Fruit fly (Drosophila melanogaster) whole organism, embryonic: Measurements from ENCODE around the gene CG42296.

Experiments
- Ada2b ChIP-seq: fragments of 200-800 bp; sonication (Bioruptor generic); IDR thresholded peaks from 2 replicates; pipeline ENCODE4 v1.3.6; 2022; ENCODE audit warnings: missing biosample characterization, missing genetic modification characterization
- Bgb ChIP-seq: fragments of 200-800 bp; sonication (Bioruptor generic); IDR thresholded peaks from 2 replicates; pipeline ENCODE4 v1.3.6; 2022; ENCODE audit warnings: missing biosample characterization, missing genetic modification characterization; ENCODE audit not compliant: partially characterized antibody
- CG12219 ChIP-seq: fragments of 200-800 bp; sonication (Bioruptor generic); optimal IDR thresholded peaks from 3 replicates; lab custom pipeline; 2018; ENCODE audit warnings: missing biosample characterization, mild to moderate bottlenecking, missing genetic modification characterization
- CG13424 ChIP-seq: fragments of 200-800 bp; sonication (Bioruptor generic); optimal IDR thresholded peaks from 2 replicates; lab custom pipeline; 2019; ENCODE audit warnings: missing biosample characterization, mild to moderate bottlenecking, missing genetic modification characterization, moderate library complexity
- CG14441 ChIP-seq: fragments of 200-800 bp; sonication (Bioruptor generic); IDR thresholded peaks from 2 replicates; pipeline ENCODE4 v1.3.6; 2022; ENCODE audit warnings: missing biosample characterization, missing genetic modification characterization
- CG14860 ChIP-seq: fragments of 200-800 bp; sonication (Bioruptor generic); IDR thresholded peaks from 3 replicates; pipeline ENCODE4 v1.3.6; 2022; ENCODE audit warnings: missing biosample characterization, missing genetic modification characterization; ENCODE audit not compliant: partially characterized antibody
- CG16813 ChIP-seq: fragments of 200-800 bp; sonication (Bioruptor generic); IDR thresholded peaks from 3 replicates; pipeline ENCODE4 v1.3.6; 2022; ENCODE audit warnings: missing biosample characterization, missing genetic modification characterization; ENCODE audit not compliant: partially characterized antibody
- CG17328 ChIP-seq: fragments of 200-800 bp; sonication (Bioruptor generic); IDR thresholded peaks from 2 replicates; pipeline ENCODE4 v1.3.6; 2022; ENCODE audit warnings: missing biosample characterization, missing genetic modification characterization
- CG2116 ChIP-seq: fragments of 200-800 bp; sonication (Bioruptor generic); optimal IDR thresholded peaks from 3 replicates; lab custom pipeline; 2018; ENCODE audit warnings: missing biosample characterization, mild to moderate bottlenecking, missing genetic modification characterization
- CG42726 ChIP-seq: fragments of 200-800 bp; sonication (Bioruptor generic); IDR thresholded peaks from 2 replicates; pipeline ENCODE4 v1.3.6; 2022; ENCODE audit warnings: missing biosample characterization, missing genetic modification characterization; ENCODE audit not compliant: partially characterized antibody
- CG4730 ChIP-seq: fragments of 200-800 bp; sonication (Bioruptor generic); IDR thresholded peaks from 2 replicates; pipeline ENCODE4 v1.3.6; 2022; ENCODE audit warnings: missing biosample characterization, missing genetic modification characterization
- CG4820 ChIP-seq: fragments of 200-800 bp; sonication (Bioruptor generic); optimal IDR thresholded peaks from 3 replicates; lab custom pipeline; 2016; ENCODE audit warnings: missing biosample characterization, missing genetic modification characterization
- CG6791 ChIP-seq: fragments of 200-800 bp; sonication (Bioruptor generic); IDR thresholded peaks from 3 replicates; pipeline ENCODE4 v1.3.6; 2022; ENCODE audit warnings: missing biosample characterization, missing genetic modification characterization; ENCODE audit not compliant: partially characterized antibody
- CG7271 ChIP-seq: fragments of 200-800 bp; sonication (Bioruptor generic); optimal IDR thresholded peaks from 2 replicates; lab custom pipeline; 2018; ENCODE audit warnings: missing biosample characterization, mild to moderate bottlenecking, missing genetic modification characterization, moderate library complexity
- CG7786 ChIP-seq: fragments of 200-800 bp; sonication (Bioruptor generic); optimal IDR thresholded peaks from 2 replicates; lab custom pipeline; 2016; ENCODE audit warnings: missing biosample characterization, missing genetic modification characterization
- CG7839 ChIP-seq: fragments of 200-800 bp; sonication (Bioruptor generic); optimal IDR thresholded peaks from 3 replicates; lab custom pipeline; 2018; ENCODE audit warnings: missing biosample characterization, mild to moderate bottlenecking, missing genetic modification characterization, moderate library complexity
- CG8388 ChIP-seq: fragments of 200-800 bp; sonication (Bioruptor generic); optimal IDR thresholded peaks from 2 replicates; lab custom pipeline; 2019; ENCODE audit warnings: missing biosample characterization, mild to moderate bottlenecking, missing genetic modification characterization, moderate library complexity
- Deaf1 ChIP-seq: fragments of 200-800 bp; optimal IDR thresholded peaks from 3 replicates; lab custom pipeline; 2019; ENCODE audit warnings: missing biosample characterization, mild to moderate bottlenecking, missing genetic modification characterization, moderate library complexity
- Dfd ChIP-seq, 2 experiments: fragments of >200 bp; optimal IDR thresholded peaks; 2 replicates each; lab custom pipeline; 2017; ENCODE audit warnings: missing biosample characterization in 2 of 2, missing genetic modification characterization in 2 of 2
- Ets97D ChIP-seq: fragments of 200-800 bp; sonication (Bioruptor generic); optimal IDR thresholded peaks from 3 replicates; lab custom pipeline; 2016; ENCODE audit warnings: missing biosample characterization, missing genetic modification characterization
- HLH54F ChIP-seq: fragments of 200-800 bp; sonication (Bioruptor generic); optimal IDR thresholded peaks from 3 replicates; lab custom pipeline; 2016; ENCODE audit warnings: missing biosample characterization, missing genetic modification characterization
- Kr ChIP-seq: fragments of 200-800 bp; sonication (Bioruptor generic); optimal IDR thresholded peaks from 2 replicates; lab custom pipeline; 2017; ENCODE audit warnings: missing biosample characterization, mild to moderate bottlenecking, missing genetic modification characterization
- NFAT ChIP-seq: fragments of 200-800 bp; sonication (Bioruptor generic); IDR thresholded peaks from 2 replicates; pipeline ENCODE4 v1.3.6; 2022; ENCODE audit warnings: missing biosample characterization, missing genetic modification characterization
- Neu2 ChIP-seq: fragments of 200-800 bp; sonication (Bioruptor generic); optimal IDR thresholded peaks from 3 replicates; lab custom pipeline; 2016; ENCODE audit warnings: missing biosample characterization, missing genetic modification characterization, borderline replicate concordance
- Pdp1 ChIP-seq, 2 experiments: fragments of 200-800 bp; sonication (Bioruptor generic); optimal IDR thresholded peaks; 3 replicates each; lab custom pipeline; 2016; ENCODE audit warnings: missing biosample characterization in 2 of 2, missing genetic modification characterization in 2 of 2, mild to moderate bottlenecking in 1 of 2, moderate library complexity in 1 of 2
- aop ChIP-seq: fragments of 200-800 bp; sonication (Bioruptor generic); IDR thresholded peaks from 2 replicates; pipeline ENCODE4 v1.3.6; 2022; ENCODE audit warnings: missing biosample characterization, missing genetic modification characterization
- caup ChIP-seq: fragments of 200-800 bp; sonication (Bioruptor generic); optimal IDR thresholded peaks from 3 replicates; lab custom pipeline; 2017; ENCODE audit warnings: missing biosample characterization, mild to moderate bottlenecking, missing genetic modification characterization, moderate library complexity; ENCODE audit not compliant: severe bottlenecking
- crc ChIP-seq: fragments of 200-800 bp; sonication (Bioruptor generic); optimal IDR thresholded peaks from 2 replicates; lab custom pipeline; 2016; ENCODE audit warnings: missing biosample characterization, missing genetic modification characterization
- disco-r ChIP-seq: fragments of 200-800 bp; sonication (Bioruptor generic); optimal IDR thresholded peaks from 2 replicates; lab custom pipeline; 2016; ENCODE audit warnings: missing biosample characterization, missing genetic modification characterization
- fd96Cb ChIP-seq: fragments of 200-800 bp; sonication (Bioruptor generic); optimal IDR thresholded peaks from 2 replicates; lab custom pipeline; 2018; ENCODE audit warnings: missing biosample characterization, mild to moderate bottlenecking, missing genetic modification characterization, moderate library complexity
- gcm2 ChIP-seq: fragments of 200-800 bp; sonication (Bioruptor generic); optimal IDR thresholded peaks from 2 replicates; lab custom pipeline; 2016; ENCODE audit warnings: missing biosample characterization, missing genetic modification characterization
- hkb ChIP-seq, 2 experiments: fragments of 200-800 bp in 1 of 2; fragments of >200 bp in 1 of 2; sonication (Bioruptor generic) in 1 of 2; IDR thresholded peaks in 1 of 2; optimal IDR thresholded peaks in 1 of 2; 2 replicates each; pipeline versions ENCODE4 v1.3.6 to Lab custom; 2017 to 2022; ENCODE audit warnings: missing biosample characterization in 1 of 2, missing genetic modification characterization in 1 of 2
- kah ChIP-seq: fragments of 200-800 bp; sonication (Bioruptor generic); optimal IDR thresholded peaks from 2 replicates; lab custom pipeline; 2018; ENCODE audit warnings: missing biosample characterization, mild to moderate bottlenecking, missing genetic modification characterization
- knrl ChIP-seq: fragments of 200-800 bp; sonication (Bioruptor generic); IDR thresholded peaks from 3 replicates; pipeline ENCODE4 v1.3.6; 2022; ENCODE audit warnings: missing biosample characterization, missing genetic modification characterization; ENCODE audit not compliant: partially characterized antibody
- onecut ChIP-seq: fragments of 200-800 bp; sonication (Bioruptor generic); IDR thresholded peaks from 2 replicates; pipeline ENCODE4 v1.3.6; 2022; ENCODE audit warnings: missing biosample characterization, missing genetic modification characterization
- pan ChIP-seq, 4 experiments: fragments of >200 bp in 3 of 4; fragments of 200-800 bp in 1 of 4; sonication (Bioruptor generic) in 1 of 4; optimal IDR thresholded peaks in 3 of 4; IDR thresholded peaks in 1 of 4; 2 replicates each; pipeline versions ENCODE4 v1.3.6 to Lab custom; 2017 to 2022; ENCODE audit warnings: missing biosample characterization in 2 of 4, missing genetic modification characterization in 2 of 4, mixed read lengths in 1 of 4
- scrt ChIP-seq: fragments of 200-800 bp; sonication (Bioruptor generic); optimal IDR thresholded peaks from 2 replicates; lab custom pipeline; 2018; ENCODE audit warnings: missing biosample characterization, mild to moderate bottlenecking, missing genetic modification characterization, moderate library complexity
- tna ChIP-seq: fragments of 200-800 bp; sonication (Bioruptor generic); IDR thresholded peaks from 2 replicates; pipeline ENCODE4 v1.3.6; 2022; ENCODE audit warnings: missing biosample characterization, missing genetic modification characterization; ENCODE audit not compliant: partially characterized antibody
- trem ChIP-seq: fragments of 200-800 bp; optimal IDR thresholded peaks from 3 replicates; lab custom pipeline; 2019; ENCODE audit warnings: missing biosample characterization, mild to moderate bottlenecking, missing genetic modification characterization, moderate library complexity
- vvl ChIP-seq: fragments of 200-800 bp; sonication (Bioruptor generic); IDR thresholded peaks from 2 replicates; pipeline ENCODE4 v1.3.6; 2022; ENCODE audit warnings: missing biosample characterization, missing genetic modification characterization
- yki ChIP-seq: fragments of >200 bp; optimal IDR thresholded peaks from 3 replicates; lab custom pipeline; 2018

The CG42296 gene

DNA sequence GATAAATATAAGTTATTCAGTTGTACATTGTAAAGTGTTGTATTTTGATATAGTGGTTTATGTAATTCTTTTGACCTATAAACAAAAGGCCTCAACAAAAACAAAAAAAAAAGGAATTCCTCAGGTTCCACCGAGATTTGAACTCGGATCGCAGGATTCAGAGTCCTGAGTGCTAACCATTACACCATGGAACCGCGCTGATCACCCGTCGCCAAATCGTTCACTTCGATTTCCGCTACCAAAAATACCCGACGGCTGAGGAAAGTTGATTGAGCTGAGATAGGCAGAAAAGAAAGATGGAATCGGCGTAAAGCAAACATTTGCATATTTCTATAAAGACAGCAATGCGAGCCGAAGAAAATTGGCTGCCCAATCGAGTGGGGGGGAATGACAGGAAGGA, 22.8 kb downstream of the CG42296 start (continued):
- TF ChIP-seq Bgb (GFP tag; lab: Robert Waterston, UW) (peak; percentile 56; the same call in 1 of the 2 replicates), CG16813 (GFP tag; lab: Robert Waterston, UW) (peak; percentile 78), gcm2 (GFP tag; lab: Kevin White, UChicago) (no peak), disco-r (GFP tag; lab: Kevin White, UChicago) (no peak), CG4820 (GFP tag; lab: Kevin White, UChicago) (no peak), hkb (optimal IDR thresholded peaks at IDR 0.05; lab: Kevin White, UChicago) (no peak), hkb (GFP tag; IDR thresholded peaks at IDR 0.05; lab: Robert Waterston, UW) (no peak), HLH54F (GFP tag; lab: Kevin White, UChicago) (no peak), knrl (peak; percentile 41; the same call in 1 of the 3 replicates), kah (no peak), CG7839 (tag; lab: Kevin White, UChicago) (no peak), fd96Cb (no peak), Ada2b (GFP tag; lab: Robert Waterston, UW) (no peak), CG4730 (GFP tag; lab: Robert Waterston, UW) (no peak), tna (GFP tag; lab: Robert Waterston, UW) (0 out of 2 replicates have a peak, but pooled peaks have one; percentile 7), CG13424 (tag; lab: Kevin White, UChicago) (no peak), NFAT (GFP tag; lab: Robert Waterston, UW) (no peak), vvl (GFP tag; lab: Robert Waterston, UW) (peak; percentile 8; the same call in 1 of the 2 replicates), CG7786 (GFP tag; lab: Kevin White, UChicago) (no peak), CG8388 (GFP tag; lab: Kevin White, UChicago) (no peak), CG14860 (0 out of 3 replicates have a peak, but pooled peaks have one; percentile 29), yki (lab: Kevin White, UChicago) (no peak), Pdp1 (GFP tag; optimal IDR thresholded peaks at IDR 0.05; lab: Kevin White, UChicago) (peak in 1 of 2 experiments; percentile 7), CG42726 (GFP tag; lab: Robert Waterston, UW) (peak; percentile 58), Neu2 (no peak), CG12219 (no peak), CG7271 (tag; lab: Kevin White, UChicago) (no peak), CG14441 (GFP tag; lab: Robert Waterston, UW) (no peak), aop (GFP tag; lab: Robert Waterston, UW) (no peak), caup (GFP tag; lab: Kevin White, UChicago) (no peak), trem (no peak)

DNA sequence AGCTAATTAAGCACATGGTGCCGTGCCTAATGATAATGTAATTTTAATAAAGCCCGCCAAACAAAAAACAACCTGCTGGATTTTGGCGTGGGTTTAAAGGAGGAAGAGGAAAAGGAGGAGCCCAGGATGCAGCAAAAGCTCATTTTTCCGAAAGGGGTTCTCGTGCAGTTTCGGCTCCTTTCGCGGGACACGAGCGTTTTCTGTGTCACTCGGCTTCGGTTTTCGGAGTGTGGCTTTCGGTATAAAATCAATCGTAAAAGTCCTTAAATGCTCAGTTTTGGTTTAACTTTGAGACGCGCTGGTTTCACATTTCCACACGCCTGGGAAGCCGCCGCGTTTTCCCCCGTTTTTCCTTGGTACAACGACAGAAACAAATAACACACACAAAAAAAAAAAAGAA, 24.4 kb downstream of the CG42296 start:
- TF ChIP-seq pan (optimal IDR thresholded peaks at IDR 0.05; lab: Kevin White, UChicago) (no peak), pan (GFP tag; optimal IDR thresholded peaks at IDR 0.05 in 1 of 2, IDR thresholded peaks at IDR 0.05 in 1 of 2) (no peak), Ets97D (GFP tag; lab: Kevin White, UChicago) (no peak), CG2116 (GFP tag; lab: Kevin White, UChicago) (no peak), NFAT (GFP tag; lab: Robert Waterston, UW) (0 out of 2 replicates have a peak, but pooled peaks have one; percentile 14), onecut (GFP tag; lab: Robert Waterston, UW) (peak; percentile 18; the same call in 1 of the 2 replicates), CG17328 (GFP tag; lab: Robert Waterston, UW) (0 out of 2 replicates have a peak, but pooled peaks have one; percentile 11), Dfd (GFP tag; optimal IDR thresholded peaks at IDR 0.05; lab: Kevin White, UChicago) (no peak), Deaf1 (tag; lab: Kevin White, UChicago) (peak; percentile 94), Kr (GFP tag; lab: Kevin White, UChicago) (no peak), crc (GFP tag; lab: Kevin White, UChicago) (no peak), CG6791 (GFP tag; lab: Robert Waterston, UW) (no peak), scrt (GFP tag; lab: Kevin White, UChicago) (peak; percentile 62)
- TF ChIP-seq, all 482 proteins: peak for 5
